Worm (Caenorhabditis elegans) whole organism, L1 larva: ENCODE results near the gene Y38A10A.11.

Experiments used
- F16B12.6 ChIP-seq: fragments of 150-350 bp; optimal IDR thresholded peaks from 2 replicates; lab custom pipeline; 2014; ENCODE audit warnings: missing biosample characterization, missing genetic modification characterization
- aha-1 ChIP-seq: fragments of 150-350 bp; optimal IDR thresholded peaks from 2 replicates; lab custom pipeline; 2014; ENCODE audit warnings: missing biosample characterization, missing genetic modification characterization
- aly-2 ChIP-seq: fragments of 150-350 bp; optimal IDR thresholded peaks from 2 replicates; lab custom pipeline; 2014; ENCODE audit warnings: missing biosample characterization, missing genetic modification characterization
- ceh-63 ChIP-seq: fragments of 200-800 bp; sonication (Bioruptor generic); optimal IDR thresholded peaks from 2 replicates; lab custom pipeline; 2018; ENCODE audit warnings: mild to moderate bottlenecking, missing genetic modification characterization, missing compliant biosample characterization
- ceh-88 ChIP-seq: fragments of 200-800 bp; sonication (Bioruptor generic); IDR thresholded peaks from 2 replicates; pipeline ENCODE4 v1.3.6; 2022; ENCODE audit warnings: missing genetic modification characterization, missing compliant biosample characterization
- dpl-1 ChIP-seq, 3 experiments: fragments of 150-350 bp in 2 of 3; sonication (generic microtip) in 1 of 3; optimal IDR thresholded peaks; 2 replicates each; lab custom pipeline; 2014 to 2017; ENCODE audit warnings: missing biosample characterization in 3 of 3, missing genetic modification characterization in 3 of 3, missing genetic modification reagents in 3 of 3
- efl-1 ChIP-seq, 4 experiments: fragments of 150-350 bp; optimal IDR thresholded peaks in 3 of 4; peaks in 1 of 4; 1 replicate in 1 of 4; 2 replicates in 3 of 4; lab custom pipeline; 2014; ENCODE audit warnings: missing biosample characterization in 2 of 4, missing genetic modification characterization in 2 of 4, missing genetic modification reagents in 2 of 4
- elt-2 ChIP-seq: sonication (generic microtip); optimal IDR thresholded peaks from 2 replicates; lab custom pipeline; 2016; ENCODE audit warnings: missing genetic modification characterization, mild to moderate bottlenecking, inconsistent platforms, missing compliant biosample characterization, missing genetic modification reagents
- fkh-8 ChIP-seq: sonication (generic microtip); optimal IDR thresholded peaks from 2 replicates; lab custom pipeline; 2016; ENCODE audit warnings: mild to moderate bottlenecking, missing genetic modification characterization, missing compliant biosample characterization
- hpl-2 ChIP-seq: fragments of 150-350 bp; optimal IDR thresholded peaks from 2 replicates; lab custom pipeline; 2014; ENCODE audit warnings: missing biosample characterization, missing genetic modification reagents, missing genetic modification characterization
- isw-1 ChIP-seq: fragments of 200-800 bp; sonication (Bioruptor generic); IDR thresholded peaks from 2 replicates; pipeline ENCODE4 v1.3.6; 2022; ENCODE audit warnings: missing genetic modification characterization, missing compliant biosample characterization
- jun-1 ChIP-seq: fragments of 150-350 bp; optimal IDR thresholded peaks from 2 replicates; lab custom pipeline; 2014; ENCODE audit warnings: missing biosample characterization, missing genetic modification reagents, missing genetic modification characterization
- lin-13 ChIP-seq: fragments of 150-350 bp; optimal IDR thresholded peaks from 2 replicates; lab custom pipeline; 2014; ENCODE audit warnings: missing biosample characterization, missing genetic modification reagents, missing genetic modification characterization
- lin-14 ChIP-seq: fragments of 200-800 bp; sonication (Bioruptor generic); optimal IDR thresholded peaks from 2 replicates; lab custom pipeline; 2018; ENCODE audit warnings: mild to moderate bottlenecking, missing genetic modification characterization, moderate library complexity, missing compliant biosample characterization
- mdl-1 ChIP-seq, 2 experiments: fragments of 150-350 bp; optimal IDR thresholded peaks; 2 replicates each; lab custom pipeline; 2014 to 2017; ENCODE audit warnings: missing biosample characterization in 2 of 2, missing genetic modification characterization in 2 of 2, inconsistent platforms in 1 of 2
- nhr-12 ChIP-seq: sonication (generic microtip); optimal IDR thresholded peaks from 2 replicates; lab custom pipeline; 2017; ENCODE audit warnings: missing biosample characterization, missing genetic modification characterization
- nhr-28 ChIP-seq: fragments of 150-350 bp; optimal IDR thresholded peaks from 2 replicates; lab custom pipeline; 2014; ENCODE audit warnings: missing biosample characterization, missing genetic modification characterization
- nhr-71 ChIP-seq: sonication (generic microtip); optimal IDR thresholded peaks from 2 replicates; lab custom pipeline; 2016; ENCODE audit warnings: mild to moderate bottlenecking, missing genetic modification characterization, moderate library complexity, missing compliant biosample characterization
- nhr-84 ChIP-seq: sonication (generic microtip); optimal IDR thresholded peaks from 2 replicates; lab custom pipeline; 2017; ENCODE audit warnings: missing biosample characterization, missing genetic modification characterization
- pqm-1 ChIP-seq: sonication (generic microtip); optimal IDR thresholded peaks from 3 replicates; lab custom pipeline; 2017; ENCODE audit warnings: missing biosample characterization, missing genetic modification characterization
- sox-4 ChIP-seq: sonication (generic microtip); optimal IDR thresholded peaks from 2 replicates; lab custom pipeline; 2016; ENCODE audit warnings: missing genetic modification characterization, missing compliant biosample characterization
- swsn-7 ChIP-seq: sonication (generic microtip); optimal IDR thresholded peaks from 2 replicates; lab custom pipeline; 2016; ENCODE audit warnings: missing genetic modification characterization, missing compliant biosample characterization
- unc-30 ChIP-seq: sonication (generic microtip); optimal IDR thresholded peaks from 2 replicates; lab custom pipeline; 2017; ENCODE audit warnings: missing biosample characterization, missing genetic modification characterization
- unc-62 ChIP-seq: fragments of 150-350 bp; optimal IDR thresholded peaks from 2 replicates; lab custom pipeline; 2014; ENCODE audit warnings: missing biosample characterization, missing genetic modification reagents, missing genetic modification characterization
- unc-86 ChIP-seq: sonication (generic microtip); optimal IDR thresholded peaks from 2 replicates; lab custom pipeline; 2016; ENCODE audit warnings: missing genetic modification characterization, missing compliant biosample characterization
- unc-98 ChIP-seq: fragments of 200-800 bp; sonication (Bioruptor generic); IDR thresholded peaks from 2 replicates; pipeline ENCODE4 v1.3.6; 2022; ENCODE audit warnings: missing genetic modification characterization, missing compliant biosample characterization
- zip-4 ChIP-seq: fragments of 200-800 bp; sonication (Bioruptor generic); optimal IDR thresholded peaks from 2 replicates; lab custom pipeline; 2018; ENCODE audit warnings: mild to moderate bottlenecking, missing genetic modification characterization, moderate library complexity, missing compliant biosample characterization
- ztf-11 ChIP-seq, 2 experiments: sonication (generic microtip); optimal IDR thresholded peaks; 2 replicates each; lab custom pipeline; 2016 to 2017; ENCODE audit warnings: missing genetic modification characterization in 2 of 2, missing biosample characterization in 1 of 2, missing compliant biosample characterization in 1 of 2

The Y38A10A.11 gene

ce11 chrV:6103429-6103828, at the start of gene Y38A10A.11:
Gene Y38A10A.11, minus strand, starts transcription at chrV:6103529.
- TF ChIP-seq isw-1, result no peak

DNA sequence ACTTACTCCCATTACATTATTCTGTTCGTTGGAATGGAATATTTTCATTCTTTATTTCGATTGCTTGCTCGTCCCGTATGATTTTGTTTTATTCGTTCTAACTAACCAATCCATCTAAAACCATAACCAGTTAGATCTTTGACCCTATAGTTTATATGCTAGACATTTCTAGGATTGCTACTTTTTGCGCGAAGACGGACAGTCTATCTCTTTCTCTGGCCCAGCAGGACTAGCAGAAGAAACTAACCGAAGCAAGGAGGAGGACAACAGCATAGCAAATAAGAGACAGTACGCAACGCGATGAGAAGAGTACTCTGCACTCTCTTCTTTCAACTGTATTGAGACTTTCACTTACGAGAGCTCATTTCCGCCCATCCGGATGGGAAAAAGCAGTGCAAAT, 34.8 kb upstream of the Y38A10A.11 start:
- TF ChIP-seq nhr-71 (tag; lab: Kevin White, UChicago) (no peak), fkh-8 (tag; lab: Kevin White, UChicago) (no peak), F16B12.6 (tag; lab: Kevin White, UChicago) (no peak), lin-13 (GFP tag; lab: Kevin White, UChicago) (no peak)
- TF ChIP-seq, all 84 proteins: peak for 0

- TF ChIP-seq aly-2, result no peak
- no peak for TF ChIP-seq swsn-7 (tag; lab: Kevin White, UChicago)
Measured at ce11 chrV:6135428-6135827, 32.1 kb upstream of the Y38A10A.11 start.

DNA sequence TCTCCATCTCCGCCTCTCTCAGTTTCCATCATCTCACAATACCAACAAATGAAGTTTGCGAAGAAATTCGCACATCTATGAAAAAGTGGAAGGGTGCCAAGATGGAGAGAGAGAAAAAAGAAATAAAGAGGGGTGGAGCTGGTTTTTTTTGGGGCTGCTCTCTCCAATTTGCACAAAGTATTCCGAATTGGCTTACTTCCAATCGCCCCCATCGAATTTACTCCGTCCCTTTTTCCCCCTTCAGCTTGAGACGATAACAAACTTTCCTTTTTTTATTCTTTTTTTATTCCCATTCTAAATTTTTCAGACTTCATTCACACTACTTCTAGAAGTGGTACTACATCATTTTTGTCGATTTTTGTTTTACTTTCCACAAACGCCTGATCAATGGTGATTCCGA, 27.8 kb upstream of the Y38A10A.11 start, which contains the start of gene exp-2:
TSS of gene exp-2 (plus strand) at position 301 of the 400 bp plus-strand sequence.
- peak; percentile 18 for TF ChIP-seq lin-14 (GFP tag; lab: Kevin White, UChicago)
- no peak for TF ChIP-seq nhr-12
- no peak for TF ChIP-seq unc-62 (GFP tag; lab: Kevin White, UChicago)
- TF ChIP-seq nhr-28, result no peak

DNA sequence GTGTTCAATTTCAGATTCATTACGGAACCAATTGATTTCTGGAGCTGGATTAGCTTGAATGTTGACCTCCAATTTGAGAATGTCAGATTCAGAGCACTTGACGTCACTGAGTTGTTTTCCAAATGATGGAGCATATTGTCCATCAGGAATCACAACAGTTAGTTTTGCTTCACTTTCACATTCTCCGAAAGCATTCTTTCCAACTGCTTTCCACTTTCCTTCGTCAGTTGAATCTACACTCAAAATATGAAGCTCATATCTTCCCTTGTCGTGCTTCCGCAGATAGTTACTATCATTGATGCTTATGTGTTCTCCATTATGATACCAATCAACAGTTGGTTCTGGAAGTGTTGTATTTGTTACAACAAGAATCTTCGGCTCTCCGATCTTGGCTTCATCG, 25.0 kb upstream of the Y38A10A.11 start:
- TF ChIP-seq unc-30 (tag; lab: Kevin White, UChicago) (no peak), unc-86 (no peak), efl-1 (optimal IDR thresholded peaks at IDR 0.05; lab: Kevin White, UChicago) (no peak), efl-1 (GFP tag; optimal IDR thresholded peaks at IDR 0.05 in 1 of 2; lab: Kevin White, UChicago) (peak in 1 of 2 experiments; percentile 49), ceh-88 (GFP tag; lab: Robert Waterston, UW) (no peak)

ce11 chrV:6121659-6122058, 18.3 kb upstream of the Y38A10A.11 start:
- TF ChIP-seq mdl-1 (tag; optimal IDR thresholded peaks at IDR 0.05; lab: Kevin White, UChicago) (no peak), ceh-63 (GFP tag; lab: Kevin White, UChicago) (no peak), dpl-1 (GFP tag; optimal IDR thresholded peaks at IDR 0.05; lab: Kevin White, UChicago) (no peak), jun-1 (no peak), sox-4 (tag; lab: Kevin White, UChicago) (no peak), pqm-1 (tag; lab: Kevin White, UChicago) (no peak), unc-98 (GFP tag; lab: Robert Waterston, UW) (no peak), aly-2 (no peak), ztf-11 (tag; optimal IDR thresholded peaks at IDR 0.05; lab: Kevin White, UChicago) (no peak), nhr-84 (tag; lab: Kevin White, UChicago) (no peak), aha-1 (no peak)

DNA sequence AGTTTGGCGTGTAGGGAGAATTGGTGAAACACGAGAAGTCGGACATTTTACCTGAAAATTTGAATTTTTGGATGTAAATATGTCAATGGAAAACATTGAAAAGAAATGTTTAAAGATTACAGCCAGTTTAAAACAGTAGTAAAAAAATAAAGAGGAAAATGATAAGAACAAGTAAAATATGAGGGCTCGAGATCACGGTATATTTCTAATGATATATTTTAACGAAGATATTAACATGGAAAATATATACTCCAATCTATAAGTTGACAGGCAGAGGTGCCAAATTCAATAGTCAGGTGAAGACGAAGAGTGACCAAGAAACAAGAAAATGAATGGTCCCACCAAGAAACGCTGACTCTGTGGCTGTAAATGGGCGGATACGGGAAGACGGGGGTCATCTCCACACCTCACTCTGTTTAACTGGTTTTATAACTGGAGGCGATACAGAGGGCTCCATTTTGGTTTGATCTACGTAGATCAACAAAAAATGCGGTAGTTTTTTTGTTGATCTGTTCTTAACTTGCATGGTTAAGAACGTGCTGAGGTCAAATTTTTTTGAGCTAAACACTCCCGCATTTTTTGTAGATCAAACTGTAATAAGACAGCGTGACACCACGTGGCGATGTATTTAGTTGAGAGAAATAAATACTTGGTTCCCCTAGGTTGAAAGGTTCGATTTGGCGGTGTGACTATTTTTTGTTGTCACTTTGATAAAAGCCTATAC, 17.0 kb upstream of the Y38A10A.11 start, which contains the start of gene ceh-49:
TSS of gene ceh-49 (minus strand) at position 51 of the 724 bp plus-strand sequence.
- TF ChIP-seq zip-4 (GFP tag; lab: Kevin White, UChicago) (no peak), elt-2 (tag; lab: Kevin White, UChicago) (no peak), hpl-2 (no peak), ceh-63 (GFP tag; lab: Kevin White, UChicago) (no peak)
